Fruit fly (Drosophila melanogaster): Measurements from ENCODE around the gene hng3.

hng3 gene

DNA sequence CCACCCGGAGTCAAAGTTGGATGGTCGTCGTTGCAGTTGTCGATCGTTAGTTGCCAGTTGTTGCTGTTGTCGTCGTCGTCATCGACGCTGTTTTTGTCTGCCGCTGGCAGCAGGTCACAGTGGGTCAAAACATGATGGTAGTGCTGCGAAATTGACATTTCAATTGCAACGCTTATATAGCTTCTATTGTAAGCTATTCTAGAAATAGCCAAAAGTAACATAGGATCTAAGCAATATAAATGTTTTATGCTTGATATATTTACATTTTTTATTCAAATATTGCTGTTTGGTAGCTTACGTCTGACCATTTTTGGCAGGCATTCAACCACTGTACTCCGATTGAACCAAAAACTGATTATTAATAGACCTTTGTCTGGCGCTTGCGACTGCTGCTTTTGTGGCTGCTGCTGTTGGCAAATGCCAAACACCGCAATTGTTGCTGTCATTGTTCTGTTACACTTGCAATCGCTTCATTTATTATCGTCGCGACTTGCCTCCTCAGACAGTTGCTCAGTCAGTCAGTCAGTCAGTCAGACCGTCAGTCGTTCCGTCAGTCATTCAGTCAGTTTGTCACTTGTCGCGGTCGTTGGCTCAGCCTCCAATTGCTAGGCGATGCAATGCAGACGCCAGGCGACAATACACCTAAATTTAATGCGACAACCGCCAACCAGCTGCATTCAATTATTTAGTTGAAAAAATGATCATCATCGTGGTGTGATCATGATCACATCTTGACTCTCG lies 36.1 kb upstream of the hng3 start:
- no peak for TF ChIP-seq crol (GFP tag; IDR thresholded peaks at IDR 0.05)
- TF ChIP-seq CG34224 (GFP tag; IDR thresholded peaks at IDR 0.05; ENCODE audit: partially characterized antibody): no peak
- TF ChIP-seq corto (GFP tag; optimal IDR thresholded peaks at IDR 0.05): peak; percentile 10
- peak; percentile 73 for TF ChIP-seq CG1603 (tag; optimal IDR thresholded peaks at IDR 0.05)
- TF ChIP-seq row (GFP tag; IDR thresholded peaks at IDR 0.05): peak; percentile 91
- TF ChIP-seq Ets65A (GFP tag): peak; percentile 91
- TF ChIP-seq CG16815 (GFP tag; optimal IDR thresholded peaks at IDR 0.05): peak; percentile 36
- no peak for TF ChIP-seq CG42726 (GFP tag; IDR thresholded peaks at IDR 0.05; ENCODE audit: partially characterized antibody)
- peak; percentile 70 for TF ChIP-seq CG17359 (tag; optimal IDR thresholded peaks at IDR 0.05)
- peak; percentile 8 for TF ChIP-seq CG15514 (GFP tag; optimal IDR thresholded peaks at IDR 0.05)
- peak; percentile 61 for TF ChIP-seq D19A (tag; optimal IDR thresholded peaks at IDR 0.05)
- TF ChIP-seq CG10274 (GFP tag; optimal IDR thresholded peaks at IDR 0.05): no peak
- peak; percentile 57 for TF ChIP-seq croc (GFP tag; conservative IDR thresholded peaks at IDR 0.05)
- peak; percentile 31 for TF ChIP-seq Fer3 (tag; optimal IDR thresholded peaks at IDR 0.05)
- TF ChIP-seq Poxn (GFP tag; IDR thresholded peaks at IDR 0.05): no peak
- TF ChIP-seq CG13775 (GFP tag; optimal IDR thresholded peaks at IDR 0.05): peak; percentile 11
- TF ChIP-seq bcd (GFP tag; optimal IDR thresholded peaks at IDR 0.05): peak; percentile 56
- no peak for TF ChIP-seq ftz-f1 (GFP tag; optimal IDR thresholded peaks at IDR 0.05)
- TF ChIP-seq hbn (GFP tag; IDR thresholded peaks at IDR 0.05; ENCODE audit: partially characterized antibody): no peak
- TF ChIP-seq Doc3 (GFP tag; IDR thresholded peaks at IDR 0.05; ENCODE audit: partially characterized antibody): 0 out of 3 replicates have a peak, but pooled peaks have one; percentile 16
- peak; percentile 23 for TF ChIP-seq lbe (GFP tag; optimal IDR thresholded peaks at IDR 0.05)
- peak; percentile 61 for TF ChIP-seq CG15601 (tag; optimal IDR thresholded peaks at IDR 0.05)
- no peak for TF ChIP-seq CG7786 (GFP tag; optimal IDR thresholded peaks at IDR 0.05)
- TF ChIP-seq pnt (GFP tag; optimal IDR thresholded peaks at IDR 0.05): peak; percentile 20
- peak; percentile 73 for TF ChIP-seq dmrt11E (tag; optimal IDR thresholded peaks at IDR 0.05)
- no peak for TF ChIP-seq zen2 (GFP tag; IDR thresholded peaks at IDR 0.05; ENCODE audit: partially characterized antibody)
- TF ChIP-seq tx (GFP tag; optimal IDR thresholded peaks at IDR 0.05): no peak
- TF ChIP-seq CG14667 (GFP tag; IDR thresholded peaks at IDR 0.05): no peak
- no peak for TF ChIP-seq luna (GFP tag; optimal IDR thresholded peaks at IDR 0.05)
- peak; percentile 15 for TF ChIP-seq pum (GFP tag; optimal IDR thresholded peaks at IDR 0.05)
- TF ChIP-seq CG17361 (GFP tag; IDR thresholded peaks at IDR 0.05): peak; percentile 80
- TF ChIP-seq crc (GFP tag; optimal IDR thresholded peaks at IDR 0.05): no peak
- no peak for TF ChIP-seq Lim3 (GFP tag; IDR thresholded peaks at IDR 0.05)
- no peak for TF ChIP-seq Dp (GFP tag; optimal IDR thresholded peaks at IDR 0.05)
- no peak for TF ChIP-seq CG17802 (tag; optimal IDR thresholded peaks at IDR 0.05)
- TF ChIP-seq gro (GFP tag; optimal IDR thresholded peaks at IDR 0.05): no peak
- peak; percentile 75 for TF ChIP-seq vvl (GFP tag; IDR thresholded peaks at IDR 0.05)
- TF ChIP-seq CG10565 (GFP tag; optimal IDR thresholded peaks at IDR 0.05): no peak
- no peak for TF ChIP-seq Opbp (GFP tag; IDR thresholded peaks at IDR 0.05; ENCODE audit: partially characterized antibody)
- peak; percentile 13 for TF ChIP-seq CG9609 (GFP tag; optimal IDR thresholded peaks at IDR 0.05)
- no peak for TF ChIP-seq Doc2 (GFP tag; IDR thresholded peaks at IDR 0.05)
- peak; percentile 69 for TF ChIP-seq CG6689 (GFP tag; IDR thresholded peaks at IDR 0.05)
- no peak for TF ChIP-seq Hr39 (optimal IDR thresholded peaks at IDR 0.05)
- no peak for TF ChIP-seq Dref (GFP tag; IDR thresholded peaks at IDR 0.05)
- TF ChIP-seq CG8281 (tag; optimal IDR thresholded peaks at IDR 0.05): peak; percentile 95
- TF ChIP-seq CG10366 (GFP tag; IDR thresholded peaks at IDR 0.05): peak; percentile 35
- peak; percentile 35 for TF ChIP-seq CG12659 (GFP tag; optimal IDR thresholded peaks at IDR 0.05)
- TF ChIP-seq gcm (GFP tag; optimal IDR thresholded peaks at IDR 0.05): peak; percentile 73
- TF ChIP-seq ap (GFP tag; IDR thresholded peaks at IDR 0.05): 0 out of 2 replicates have a peak, but pooled peaks have one; percentile 25
- peak; percentile 80 for TF ChIP-seq gem (tag; optimal IDR thresholded peaks at IDR 0.05)

Data from whole organism, embryonic.